Fruit fly (Drosophila melanogaster): ENCODE measurements around the gene Tsp86D.

The Tsp86D gene

dm6 chr3R:10856618-10857017, 11.9 kb upstream of the Tsp86D start, which contains the start of gene CG4570:
Gene CG4570 (plus strand): TSS chr3R:10856807.
- TF ChIP-seq insv (optimal IDR thresholded peaks at IDR 0.05) (no peak), ttk (optimal IDR thresholded peaks at IDR 0.05) (no peak), Myc (optimal IDR thresholded peaks at IDR 0.05) (no peak), psq (optimal IDR thresholded peaks at IDR 0.05) (no peak), Sin3A (optimal IDR thresholded peaks at IDR 0.05) (no peak), h (optimal IDR thresholded peaks at IDR 0.05) (no peak)

DNA sequence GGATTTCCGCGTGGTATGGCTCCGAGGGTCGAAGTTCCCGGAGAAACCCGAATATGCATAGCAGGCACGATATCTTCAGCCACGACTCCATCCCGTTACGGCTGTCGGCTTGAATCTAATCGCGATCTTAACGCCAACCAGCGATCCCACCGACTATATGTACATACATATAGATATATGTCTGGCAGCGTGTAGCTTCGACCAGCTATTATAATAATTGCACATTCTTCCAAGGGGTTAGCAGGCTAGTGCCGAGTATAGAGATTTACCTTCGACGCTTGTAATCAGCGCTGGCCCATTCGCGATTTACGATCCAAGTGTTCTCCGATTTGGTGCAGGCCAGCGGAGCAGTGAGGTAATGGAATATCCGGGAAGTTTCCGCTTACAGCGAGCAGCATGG, 8.8 kb upstream of the Tsp86D start, which contains the start of gene CG14694:
Gene CG14694 (minus strand): TSS at position 101 of the 400 bp plus-strand sequence.
- no peak for TF ChIP-seq Myc (optimal IDR thresholded peaks at IDR 0.05)

- TF ChIP-seq Myc (optimal IDR thresholded peaks at IDR 0.05) = no peak
- TF ChIP-seq psq (optimal IDR thresholded peaks at IDR 0.05) = no peak
- no peak for TF ChIP-seq insv (optimal IDR thresholded peaks at IDR 0.05)
- no peak for TF ChIP-seq Sin3A (optimal IDR thresholded peaks at IDR 0.05)
- TF ChIP-seq h (optimal IDR thresholded peaks at IDR 0.05) = no peak
- no peak for TF ChIP-seq ttk (optimal IDR thresholded peaks at IDR 0.05)
Observed at dm6 chr3R:10862773-10863445, 5.6 kb upstream of the Tsp86D start, which contains the start of gene CG6574. Gene CG6574 (minus strand): TSS chr3R:10862988.

- no peak for TF ChIP-seq Myc (optimal IDR thresholded peaks at IDR 0.05)
- no peak for TF ChIP-seq Sin3A (optimal IDR thresholded peaks at IDR 0.05)
- TF ChIP-seq ttk (optimal IDR thresholded peaks at IDR 0.05) = no peak
- no peak for TF ChIP-seq psq (optimal IDR thresholded peaks at IDR 0.05)
- TF ChIP-seq h (optimal IDR thresholded peaks at IDR 0.05) = no peak
- TF ChIP-seq insv (optimal IDR thresholded peaks at IDR 0.05) = no peak
Observed at dm6 chr3R:10863446-10863819, 5.1 kb upstream of the Tsp86D start.

DNA sequence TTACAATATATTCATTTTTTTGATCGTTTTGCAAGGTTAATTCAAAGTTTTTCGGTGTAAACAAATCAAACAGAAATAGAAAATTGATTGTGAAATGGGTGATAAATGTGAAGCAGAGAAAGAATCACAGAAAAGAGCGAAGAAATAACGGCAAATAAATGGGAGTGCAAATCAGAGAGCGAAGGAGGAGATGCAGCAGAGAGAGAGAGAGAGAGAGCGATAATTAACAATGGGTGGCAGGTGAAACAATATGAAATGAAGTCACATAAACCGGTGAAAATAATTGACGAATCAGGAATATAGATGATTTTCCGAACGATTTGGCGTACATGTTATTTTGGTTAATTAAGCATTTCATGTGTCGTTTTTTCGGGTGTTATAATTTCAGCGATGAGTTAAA, 4.6 kb upstream of the Tsp86D start:
- TF ChIP-seq Sin3A (optimal IDR thresholded peaks at IDR 0.05) (no peak), Myc (optimal IDR thresholded peaks at IDR 0.05) (no peak), h (optimal IDR thresholded peaks at IDR 0.05) (no peak), psq (optimal IDR thresholded peaks at IDR 0.05) (no peak), ttk (optimal IDR thresholded peaks at IDR 0.05) (no peak), insv (optimal IDR thresholded peaks at IDR 0.05) (no peak)

DNA sequence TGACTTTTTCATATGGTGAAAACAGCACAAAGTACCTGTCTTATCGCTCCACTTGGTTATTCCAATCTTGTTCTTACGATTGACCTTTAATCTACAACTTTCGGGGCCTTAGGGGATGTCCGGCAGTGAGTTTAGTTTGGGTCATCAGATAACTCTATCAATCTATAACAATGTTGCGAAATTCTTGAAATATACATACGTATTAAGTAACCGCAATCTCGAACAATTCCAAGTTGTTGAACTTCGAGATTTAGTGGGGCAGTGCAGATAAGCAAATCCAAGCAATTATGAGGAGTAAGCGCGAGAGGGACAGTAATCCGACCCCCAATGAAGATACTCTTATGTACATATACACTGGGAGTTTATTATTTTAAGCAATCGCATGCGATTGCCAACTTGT, 2.1 kb downstream of the Tsp86D start:
- TF ChIP-seq Sin3A (optimal IDR thresholded peaks at IDR 0.05) = no peak
- no peak for TF ChIP-seq Myc (optimal IDR thresholded peaks at IDR 0.05)
- no peak for TF ChIP-seq psq (optimal IDR thresholded peaks at IDR 0.05)
- no peak for TF ChIP-seq ttk (optimal IDR thresholded peaks at IDR 0.05)
- no peak for TF ChIP-seq h (optimal IDR thresholded peaks at IDR 0.05)

- no peak for TF ChIP-seq Myc (optimal IDR thresholded peaks at IDR 0.05)
- no peak for TF ChIP-seq psq (optimal IDR thresholded peaks at IDR 0.05)
- TF ChIP-seq insv (optimal IDR thresholded peaks at IDR 0.05) = no peak
- no peak for TF ChIP-seq h (optimal IDR thresholded peaks at IDR 0.05)
- no peak for TF ChIP-seq Sin3A (optimal IDR thresholded peaks at IDR 0.05)
- TF ChIP-seq ttk (optimal IDR thresholded peaks at IDR 0.05) = no peak
Observed at dm6 chr3R:10872148-10872783, 3.8 kb downstream of the Tsp86D start, which contains the start of gene Fdh. Gene Fdh (minus strand): TSS chr3R:10872381.

- TF ChIP-seq h (optimal IDR thresholded peaks at IDR 0.05) = no peak
- TF ChIP-seq Myc (optimal IDR thresholded peaks at IDR 0.05) = no peak
- TF ChIP-seq ttk (optimal IDR thresholded peaks at IDR 0.05) = no peak
- no peak for TF ChIP-seq Sin3A (optimal IDR thresholded peaks at IDR 0.05)
- no peak for TF ChIP-seq psq (optimal IDR thresholded peaks at IDR 0.05)
- TF ChIP-seq insv (optimal IDR thresholded peaks at IDR 0.05) = no peak
Observed at dm6 chr3R:10872820-10873219, 4.3 kb downstream of the Tsp86D start, which contains the start of gene CG4596. Gene CG4596 (plus strand): TSS chr3R:10873038.

- no peak for TF ChIP-seq insv (optimal IDR thresholded peaks at IDR 0.05)
- TF ChIP-seq ttk (optimal IDR thresholded peaks at IDR 0.05) = no peak
- no peak for TF ChIP-seq psq (optimal IDR thresholded peaks at IDR 0.05)
- no peak for TF ChIP-seq Myc (optimal IDR thresholded peaks at IDR 0.05)
- TF ChIP-seq h (optimal IDR thresholded peaks at IDR 0.05) = no peak
- TF ChIP-seq Sin3A (optimal IDR thresholded peaks at IDR 0.05) = no peak
Observed at dm6 chr3R:10875515-10876434, 7.3 kb downstream of the Tsp86D start, which contains the start of gene Sodh2. Gene Sodh2 (plus strand): TSS chr3R:10876384.

- TF ChIP-seq h (optimal IDR thresholded peaks at IDR 0.05) = no peak
- TF ChIP-seq Myc (optimal IDR thresholded peaks at IDR 0.05) = no peak
- TF ChIP-seq ttk (optimal IDR thresholded peaks at IDR 0.05) = no peak
Observed at dm6 chr3R:10877808-10878207, 9.3 kb downstream of the Tsp86D start.

- TF ChIP-seq ttk (optimal IDR thresholded peaks at IDR 0.05) = no peak
- no peak for TF ChIP-seq Myc (optimal IDR thresholded peaks at IDR 0.05)
- TF ChIP-seq Sin3A (optimal IDR thresholded peaks at IDR 0.05) = no peak
- no peak for TF ChIP-seq insv (optimal IDR thresholded peaks at IDR 0.05)
- TF ChIP-seq h (optimal IDR thresholded peaks at IDR 0.05) = no peak
- no peak for TF ChIP-seq psq (optimal IDR thresholded peaks at IDR 0.05)
Observed at dm6 chr3R:10878628-10879027, 10.1 kb downstream of the Tsp86D start.

- no peak for TF ChIP-seq Sin3A (optimal IDR thresholded peaks at IDR 0.05)
- no peak for TF ChIP-seq psq (optimal IDR thresholded peaks at IDR 0.05)
- TF ChIP-seq ttk (optimal IDR thresholded peaks at IDR 0.05) = no peak
- no peak for TF ChIP-seq Myc (optimal IDR thresholded peaks at IDR 0.05)
Observed at dm6 chr3R:10879219-10879618, 10.7 kb downstream of the Tsp86D start, which contains the start of gene CG14695. Gene CG14695 (minus strand): TSS chr3R:10879319.

Measured in Kc167 (cell line).